Worm (Caenorhabditis elegans): Measurements from ENCODE around the gene K08E5.6.

K08E5.6 gene

ce11 chrIII:10178023-10178422 is 37.2 kb downstream of the K08E5.6 start:
- TF ChIP-seq snpc-4 (tag; optimal IDR thresholded peaks at IDR 0.05) (no peak), fos-1 (tag; optimal IDR thresholded peaks at IDR 0.05) (no peak), mab-9 (GFP tag; IDR thresholded peaks at IDR 0.05) (no peak), hpl-2 (GFP tag; optimal IDR thresholded peaks at IDR 0.05) (no peak), nhr-20 (tag; optimal IDR thresholded peaks at IDR 0.05) (no peak), elt-2 (tag; optimal IDR thresholded peaks at IDR 0.05) (no peak)

ce11 chrIII:10178552-10178951 is 37.7 kb downstream of the K08E5.6 start:
- TF ChIP-seq unc-30 (tag; optimal IDR thresholded peaks at IDR 0.05) (no peak), pax-3 (tag; optimal IDR thresholded peaks at IDR 0.05) (no peak), nhr-84 (tag; optimal IDR thresholded peaks at IDR 0.05) (no peak), lir-3 (tag; optimal IDR thresholded peaks at IDR 0.05; ENCODE audit: poor library complexity) (no peak), blmp-1 (tag; optimal IDR thresholded peaks at IDR 0.05) (no peak), nhr-85 (tag) (no peak), nhr-19 (GFP tag; conservative IDR thresholded peaks at IDR 0.05) (no peak), lin-13 (GFP tag; optimal IDR thresholded peaks at IDR 0.05) (no peak), C34B4.2 (tag; optimal IDR thresholded peaks at IDR 0.05) (no peak), unc-98 (GFP tag; IDR thresholded peaks at IDR 0.05) (no peak)

- no peak for TF ChIP-seq hpl-2 (GFP tag; optimal IDR thresholded peaks at IDR 0.05)
- no peak for TF ChIP-seq unc-62 (GFP tag; optimal IDR thresholded peaks at IDR 0.05)
- no peak for TF ChIP-seq pax-3 (tag; optimal IDR thresholded peaks at IDR 0.05)
- TF ChIP-seq dsc-1 (tag; optimal IDR thresholded peaks at IDR 0.05) = no peak
- no peak for TF ChIP-seq mef-2 (tag; optimal IDR thresholded peaks at IDR 0.05)
Measured at ce11 chrIII:10179444-10179843, 38.6 kb downstream of the K08E5.6 start.

- TF ChIP-seq lin-15B (tag; optimal IDR thresholded peaks at IDR 0.05) = no peak
- no peak for TF ChIP-seq lin-13 (GFP tag; optimal IDR thresholded peaks at IDR 0.05)
- no peak for TF ChIP-seq ama-1 (optimal IDR thresholded peaks at IDR 0.05)
- no peak for TF ChIP-seq ceh-63 (GFP tag; optimal IDR thresholded peaks at IDR 0.05)
- TF ChIP-seq nhr-47 (tag; optimal IDR thresholded peaks at IDR 0.05) = no peak
- TF ChIP-seq tlp-1 (tag; optimal IDR thresholded peaks at IDR 0.05) = no peak
- no peak for TF ChIP-seq nhr-90 (tag; optimal IDR thresholded peaks at IDR 0.05; ENCODE audit: poor library complexity)
Measured at ce11 chrIII:10181868-10182267, 41.0 kb downstream of the K08E5.6 start.

ce11 chrIII:10186160-10186559 is 45.3 kb downstream of the K08E5.6 start, which contains the start of gene unc-47:
unc-47 (minus strand) TSS chrIII:10186260.
- no peak for TF ChIP-seq lin-35 (GFP tag; optimal IDR thresholded peaks at IDR 0.05)
- no peak for TF ChIP-seq ces-1 (GFP tag; optimal IDR thresholded peaks at IDR 0.05)
- TF ChIP-seq egl-13 (tag; optimal IDR thresholded peaks at IDR 0.05) = no peak
- TF ChIP-seq nhr-84 (tag; optimal IDR thresholded peaks at IDR 0.05) = no peak
- TF ChIP-seq sptf-1 (tag; optimal IDR thresholded peaks at IDR 0.05) = no peak
- no peak for TF ChIP-seq nhr-47 (tag; optimal IDR thresholded peaks at IDR 0.05)
- TF ChIP-seq nhr-77 (tag; optimal IDR thresholded peaks at IDR 0.05) = no peak
- TF ChIP-seq tlp-1 (tag; optimal IDR thresholded peaks at IDR 0.05) = no peak
- TF ChIP-seq xbp-1 (tag; optimal IDR thresholded peaks at IDR 0.05) = no peak
- TF ChIP-seq lin-39 (tag; optimal IDR thresholded peaks at IDR 0.05) = no peak
- TF ChIP-seq nhr-28 (tag; optimal IDR thresholded peaks at IDR 0.05) = no peak
- no peak for TF ChIP-seq zip-4 (GFP tag; optimal IDR thresholded peaks at IDR 0.05)
- TF ChIP-seq pag-3 (tag; optimal IDR thresholded peaks at IDR 0.05; ENCODE audit: borderline replicate concordance, insufficient read depth) = no peak
- no peak for TF ChIP-seq dpl-1 (GFP tag; optimal IDR thresholded peaks at IDR 0.05)
- no peak for TF ChIP-seq hlh-17 (GFP tag; optimal IDR thresholded peaks at IDR 0.05; ENCODE audit: borderline replicate concordance)
- no peak for TF ChIP-seq hlh-4 (tag; optimal IDR thresholded peaks at IDR 0.05)
- TF ChIP-seq efl-3 (GFP tag; optimal IDR thresholded peaks at IDR 0.05) = no peak
- TF ChIP-seq isw-1 (GFP tag; IDR thresholded peaks at IDR 0.05) = no peak
- TF ChIP-seq dsc-1 (tag; optimal IDR thresholded peaks at IDR 0.05) = no peak
- no peak for TF ChIP-seq blmp-1 (tag; optimal IDR thresholded peaks at IDR 0.05)

Data from whole organism, L1 larva.